Fruit fly (Drosophila melanogaster): ENCODE measurements around the gene CG34316.

Gene CG34316

dm6 chr3R:15243452-15243851, 13.1 kb downstream of the CG34316 start:
- TF ChIP-seq EcR (GFP tag; optimal IDR thresholded peaks at IDR 0.05) = peak; percentile 71
- TF ChIP-seq CG13204 (GFP tag; optimal IDR thresholded peaks at IDR 0.05) = no peak
- TF ChIP-seq CG12605 (GFP tag; IDR thresholded peaks at IDR 0.05) = peak; percentile 45; the same call in 1 of the 2 replicates
- TF ChIP-seq CG4496 (GFP tag; IDR thresholded peaks at IDR 0.05) = peak; percentile 53; the same call in 1 of the 3 replicates
- peak; percentile 7 for TF ChIP-seq CG8159 (tag; optimal IDR thresholded peaks at IDR 0.05)
- no peak for TF ChIP-seq Ets98B (GFP tag; IDR thresholded peaks at IDR 0.05)
- peak; percentile 48 for TF ChIP-seq Pif1B (GFP tag; optimal IDR thresholded peaks at IDR 0.05)
- TF ChIP-seq CG32121 (GFP tag; IDR thresholded peaks at IDR 0.05) = 0 out of 2 replicates have a peak, but pooled peaks have one; percentile 46

dm6 chr3R:15246601-15247000, 16.2 kb downstream of the CG34316 start:
- TF ChIP-seq CG17806 (tag; optimal IDR thresholded peaks at IDR 0.05) = no peak
- peak; percentile 48 for TF ChIP-seq CG8159 (tag; optimal IDR thresholded peaks at IDR 0.05)

dm6 chr3R:15249037-15249436, 18.7 kb downstream of the CG34316 start, which contains the start of gene Amt:
Amt (minus strand) TSS chr3R:15249137.
- TF ChIP-seq EcR (GFP tag; optimal IDR thresholded peaks at IDR 0.05) = no peak
- no peak for TF ChIP-seq rn (GFP tag; IDR thresholded peaks at IDR 0.05)
- TF ChIP-seq CG17806 (tag; optimal IDR thresholded peaks at IDR 0.05) = no peak
- TF ChIP-seq fd96Ca (GFP tag; IDR thresholded peaks at IDR 0.05) = no peak
- TF ChIP-seq CG8301 (tag; optimal IDR thresholded peaks at IDR 0.05) = no peak
- TF ChIP-seq Pif1B (GFP tag; optimal IDR thresholded peaks at IDR 0.05) = no peak
- no peak for TF ChIP-seq Pif1A (GFP tag; optimal IDR thresholded peaks at IDR 0.05)
- no peak for TF ChIP-seq CG13204 (GFP tag; optimal IDR thresholded peaks at IDR 0.05)
- TF ChIP-seq CG14655 (GFP tag; optimal IDR thresholded peaks at IDR 0.05) = no peak
- TF ChIP-seq gl (tag; optimal IDR thresholded peaks at IDR 0.05) = no peak
- TF ChIP-seq CG32121 (GFP tag; IDR thresholded peaks at IDR 0.05) = no peak
- no peak for TF ChIP-seq CG8159 (tag; optimal IDR thresholded peaks at IDR 0.05)

DNA sequence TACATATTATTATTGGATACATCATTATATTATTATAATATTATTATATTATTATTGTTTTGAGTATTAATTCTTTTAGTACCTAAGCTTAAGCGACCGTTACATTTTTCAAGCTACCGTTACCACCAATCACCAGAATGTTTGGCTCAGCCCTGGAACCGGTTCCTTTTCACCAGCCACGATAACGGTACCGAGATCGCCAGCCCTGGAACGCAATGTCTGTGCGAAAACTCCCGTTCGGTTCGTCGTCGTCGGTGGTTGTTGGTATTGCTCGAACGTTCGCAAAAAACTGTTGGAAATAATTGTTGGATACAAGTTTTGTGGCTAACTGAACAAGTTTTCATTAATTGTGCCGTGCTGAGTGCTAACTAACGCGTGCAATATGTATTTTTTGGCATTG, 19.4 kb downstream of the CG34316 start, which contains the start of gene CG42404:
CG42404 (plus strand) TSS at position 360 of the 400 bp plus-strand sequence.
- TF ChIP-seq EcR (GFP tag; optimal IDR thresholded peaks at IDR 0.05) (no peak), gl (tag; optimal IDR thresholded peaks at IDR 0.05) (no peak), D1 (tag; optimal IDR thresholded peaks at IDR 0.05) (no peak), CG8301 (tag; optimal IDR thresholded peaks at IDR 0.05) (no peak), Pif1A (GFP tag; optimal IDR thresholded peaks at IDR 0.05) (no peak), CG10348 (GFP tag; IDR thresholded peaks at IDR 0.05) (no peak), Snoo (tag; optimal IDR thresholded peaks at IDR 0.05) (no peak), CG15710 (tag; optimal IDR thresholded peaks at IDR 0.05) (no peak), Ets98B (GFP tag; IDR thresholded peaks at IDR 0.05) (no peak), CG8159 (tag; optimal IDR thresholded peaks at IDR 0.05) (no peak), CG17806 (tag; optimal IDR thresholded peaks at IDR 0.05) (no peak), CG14655 (GFP tag; optimal IDR thresholded peaks at IDR 0.05) (no peak), CG9948 (tag; optimal IDR thresholded peaks at IDR 0.05) (no peak), rn (GFP tag; IDR thresholded peaks at IDR 0.05) (no peak), CG13204 (GFP tag; optimal IDR thresholded peaks at IDR 0.05) (no peak), CG4496 (GFP tag; IDR thresholded peaks at IDR 0.05) (no peak), CG32121 (GFP tag; IDR thresholded peaks at IDR 0.05) (no peak), Pif1B (GFP tag; optimal IDR thresholded peaks at IDR 0.05) (no peak), CG12605 (GFP tag; IDR thresholded peaks at IDR 0.05) (no peak)

- TF ChIP-seq CG12605 (GFP tag; IDR thresholded peaks at IDR 0.05) (peak; percentile 60), CG8159 (tag; optimal IDR thresholded peaks at IDR 0.05) (peak; percentile 62), CG10348 (GFP tag; IDR thresholded peaks at IDR 0.05) (no peak), rn (GFP tag; IDR thresholded peaks at IDR 0.05) (peak; percentile 56), EcR (GFP tag; optimal IDR thresholded peaks at IDR 0.05) (no peak), CG4496 (GFP tag; IDR thresholded peaks at IDR 0.05) (peak; percentile 72; the same call in 2 of the 3 replicates), CG14655 (GFP tag; optimal IDR thresholded peaks at IDR 0.05) (no peak), CG17806 (tag; optimal IDR thresholded peaks at IDR 0.05) (no peak), CG34367 (tag; optimal IDR thresholded peaks at IDR 0.05) (peak; percentile 40), CG9948 (tag; optimal IDR thresholded peaks at IDR 0.05) (no peak), fd96Ca (GFP tag; IDR thresholded peaks at IDR 0.05) (peak; percentile 67), Ets98B (GFP tag; IDR thresholded peaks at IDR 0.05) (peak; percentile 81), Snoo (tag; optimal IDR thresholded peaks at IDR 0.05) (no peak), CG15710 (tag; optimal IDR thresholded peaks at IDR 0.05) (peak; percentile 74), CG13204 (GFP tag; optimal IDR thresholded peaks at IDR 0.05) (no peak), Pif1B (GFP tag; optimal IDR thresholded peaks at IDR 0.05) (no peak), CG32121 (GFP tag; IDR thresholded peaks at IDR 0.05) (peak; percentile 70), D1 (tag; optimal IDR thresholded peaks at IDR 0.05) (no peak), gl (tag; optimal IDR thresholded peaks at IDR 0.05) (no peak), Pif1A (GFP tag; optimal IDR thresholded peaks at IDR 0.05) (no peak), CG8301 (tag; optimal IDR thresholded peaks at IDR 0.05) (no peak)
Observed at dm6 chr3R:15250454-15250853, 20.1 kb downstream of the CG34316 start.

dm6 chr3R:15262710-15263672, 32.6 kb downstream of the CG34316 start, which contains the start of the genes eIF2gamma and Set:
eIF2gamma (minus strand) TSS chr3R:15263458.
Set (plus strand) TSS chr3R:15263552.
- TF ChIP-seq CG12605 (GFP tag; IDR thresholded peaks at IDR 0.05) (no peak), CG8301 (tag; optimal IDR thresholded peaks at IDR 0.05) (no peak), CG32121 (GFP tag; IDR thresholded peaks at IDR 0.05) (no peak), EcR (GFP tag; optimal IDR thresholded peaks at IDR 0.05) (no peak), CG13204 (GFP tag; optimal IDR thresholded peaks at IDR 0.05) (no peak), CG15710 (tag; optimal IDR thresholded peaks at IDR 0.05) (no peak), CG8159 (tag; optimal IDR thresholded peaks at IDR 0.05) (no peak), fd96Ca (GFP tag; IDR thresholded peaks at IDR 0.05) (no peak), CG10348 (GFP tag; IDR thresholded peaks at IDR 0.05) (no peak), Ets98B (GFP tag; IDR thresholded peaks at IDR 0.05) (no peak), CG4496 (GFP tag; IDR thresholded peaks at IDR 0.05) (no peak), CG14655 (GFP tag; optimal IDR thresholded peaks at IDR 0.05) (no peak), Pif1B (GFP tag; optimal IDR thresholded peaks at IDR 0.05) (no peak), Pif1A (GFP tag; optimal IDR thresholded peaks at IDR 0.05) (no peak), CG9948 (tag; optimal IDR thresholded peaks at IDR 0.05) (no peak), rn (GFP tag; IDR thresholded peaks at IDR 0.05) (no peak), CG34367 (tag; optimal IDR thresholded peaks at IDR 0.05) (no peak), CG17806 (tag; optimal IDR thresholded peaks at IDR 0.05) (no peak)

All from whole organism, pupa.